Worm (Caenorhabditis elegans) whole organism, L4/young adult: Measurements from ENCODE around the gene B0403.3.

Experiments used
- W03F9.2 ChIP-seq: fragments of 150-350 bp; optimal IDR thresholded peaks from 2 replicates; lab custom pipeline; 2014; ENCODE audit warnings: missing biosample characterization, missing genetic modification characterization
- dao-5 ChIP-seq: sonication (generic microtip); optimal IDR thresholded peaks from 2 replicates; lab custom pipeline; 2016; ENCODE audit warnings: missing genotype, missing genetic modification characterization, moderate library complexity, missing compliant biosample characterization
- him-1 ChIP-seq: sonication (generic microtip); optimal IDR thresholded peaks from 2 replicates; lab custom pipeline; 2016; ENCODE audit warnings: missing genotype, missing genetic modification reagents, missing genetic modification characterization, missing compliant biosample characterization

DNA sequence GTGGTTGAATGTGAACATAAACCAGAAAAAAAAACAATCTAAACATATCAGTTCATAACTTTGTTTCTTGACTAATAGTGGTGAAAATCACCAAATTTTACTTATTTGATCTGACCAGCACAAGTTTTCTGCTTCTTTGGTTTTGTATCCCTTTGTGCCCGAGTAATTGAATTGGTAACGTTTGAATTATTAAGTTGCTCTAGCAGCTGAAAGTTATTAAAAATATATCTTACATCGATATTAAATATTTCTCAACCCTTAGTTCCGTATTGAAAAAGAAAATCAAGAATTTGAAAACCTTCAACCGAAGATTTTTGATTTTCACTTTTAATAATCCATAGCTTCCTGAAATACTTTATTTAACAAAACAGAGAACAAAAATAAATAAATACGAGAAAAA, 2.9 kb upstream of the B0403.3 start:
- no peak for TF ChIP-seq him-1
- TF ChIP-seq dao-5 (tag; lab: Kevin White, UChicago): no peak
- no peak for TF ChIP-seq W03F9.2 (tag; lab: Kevin White, UChicago)
